Fruit fly (Drosophila melanogaster): ENCODE measurements around the gene Stip1.
A peak's percentile ranks its signal among the peaks of the same experiment; 100 is the strongest.

Stip1 gene

DNA sequence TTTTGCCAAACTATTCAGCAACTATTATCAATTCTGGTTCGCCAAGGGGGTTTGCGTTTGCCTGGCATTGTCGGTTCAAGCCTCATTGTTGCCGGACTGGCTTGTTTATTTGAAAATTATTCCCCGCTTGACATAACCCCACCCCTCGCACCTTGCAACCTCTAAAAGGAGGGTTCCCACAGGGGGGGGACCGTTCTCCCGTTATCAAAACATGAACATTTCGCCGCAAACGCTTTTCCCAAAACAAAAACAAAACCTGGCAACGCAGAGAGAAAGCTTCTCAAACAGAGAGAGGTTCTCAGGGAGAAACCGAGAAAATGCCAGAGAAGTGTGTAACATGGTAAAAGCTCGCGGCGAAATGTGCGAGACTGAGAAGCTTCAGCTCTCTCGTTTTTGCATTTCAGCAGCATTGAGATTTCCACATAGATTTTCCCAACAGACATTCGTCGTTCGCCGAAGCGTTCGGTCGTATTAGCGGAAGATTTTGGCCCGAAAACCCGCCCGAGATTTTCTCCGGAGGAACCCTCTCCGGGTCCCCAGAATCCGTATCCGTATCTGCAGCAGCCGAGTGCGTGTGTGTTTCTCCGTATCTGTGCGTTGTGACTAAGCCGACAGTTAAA is 15.0 kb downstream of the Stip1 start:
- TF ChIP-seq Rx (GFP tag; IDR thresholded peaks at IDR 0.05), result no peak
- no peak for TF ChIP-seq B-H2 (GFP tag; optimal IDR thresholded peaks at IDR 0.05)
- TF ChIP-seq mam (GFP tag; optimal IDR thresholded peaks at IDR 0.05), result no peak
- TF ChIP-seq Fer1 (GFP tag; optimal IDR thresholded peaks at IDR 0.05), result peak; percentile 10
- no peak for TF ChIP-seq CG15696 (tag; optimal IDR thresholded peaks at IDR 0.05)
- TF ChIP-seq CG3281 (GFP tag; optimal IDR thresholded peaks at IDR 0.05), result no peak
- TF ChIP-seq gcm2 (GFP tag; optimal IDR thresholded peaks at IDR 0.05), result no peak
- no peak for TF ChIP-seq CG7839 (tag; optimal IDR thresholded peaks at IDR 0.05)
- TF ChIP-seq salm (tag; optimal IDR thresholded peaks at IDR 0.05), result no peak
- TF ChIP-seq hkb (optimal IDR thresholded peaks at IDR 0.05), result no peak
- no peak for TF ChIP-seq hkb (GFP tag; IDR thresholded peaks at IDR 0.05)
- no peak for TF ChIP-seq croc (GFP tag; conservative IDR thresholded peaks at IDR 0.05)
- no peak for TF ChIP-seq HLH3B (GFP tag; IDR thresholded peaks at IDR 0.05)
- 0 out of 2 replicates have a peak, but pooled peaks have one; percentile 22 for TF ChIP-seq CG16779 (GFP tag; IDR thresholded peaks at IDR 0.05)
- no peak for TF ChIP-seq CG14667 (GFP tag; IDR thresholded peaks at IDR 0.05)
- TF ChIP-seq ac (GFP tag; optimal IDR thresholded peaks at IDR 0.05), result no peak
- peak; percentile 61; the same call in 2 of the 3 replicates for TF ChIP-seq ci (GFP tag; IDR thresholded peaks at IDR 0.05)
- TF ChIP-seq Poxn (GFP tag; IDR thresholded peaks at IDR 0.05), result no peak
- TF ChIP-seq CG10543 (GFP tag; optimal IDR thresholded peaks at IDR 0.05), result peak; percentile 28
- no peak for TF ChIP-seq Max (GFP tag; optimal IDR thresholded peaks at IDR 0.05)
- no peak for TF ChIP-seq Neu2 (GFP tag; optimal IDR thresholded peaks at IDR 0.05; ENCODE audit: borderline replicate concordance)
- TF ChIP-seq CG11504 (tag; optimal IDR thresholded peaks at IDR 0.05), result no peak
- TF ChIP-seq CG17361 (GFP tag; IDR thresholded peaks at IDR 0.05), result no peak
- TF ChIP-seq CG3995 (GFP tag; optimal IDR thresholded peaks at IDR 0.05), result no peak
- TF ChIP-seq so (GFP tag; IDR thresholded peaks at IDR 0.05), result peak; percentile 18; the same call in 1 of the 3 replicates
- TF ChIP-seq CG34376 (GFP tag; optimal IDR thresholded peaks at IDR 0.05), result peak; percentile 39
- no peak for TF ChIP-seq grau (tag; optimal IDR thresholded peaks at IDR 0.05)
- no peak for TF ChIP-seq CG2129 (GFP tag; IDR thresholded peaks at IDR 0.05; ENCODE audit: partially characterized antibody)
- no peak for TF ChIP-seq H15 (GFP tag; IDR thresholded peaks at IDR 0.05)
- no peak for TF ChIP-seq her (GFP tag; optimal IDR thresholded peaks at IDR 0.05)
- no peak for TF ChIP-seq Asciz (GFP tag; optimal IDR thresholded peaks at IDR 0.05)
- no peak for TF ChIP-seq ATbp (GFP tag; optimal IDR thresholded peaks at IDR 0.05)
- peak; percentile 3 for TF ChIP-seq zfh2 (GFP tag; optimal IDR thresholded peaks at IDR 0.05)
- TF ChIP-seq Sry-β (GFP tag; optimal IDR thresholded peaks at IDR 0.05), result no peak
- TF ChIP-seq Lhr (GFP tag; optimal IDR thresholded peaks at IDR 0.05), result no peak
- no peak for TF ChIP-seq Hr51 (GFP tag; optimal IDR thresholded peaks at IDR 0.05)
- TF ChIP-seq ranshi (GFP tag; IDR thresholded peaks at IDR 0.05), result no peak
- no peak for TF ChIP-seq CG4854 (GFP tag; optimal IDR thresholded peaks at IDR 0.05)
- TF ChIP-seq odd (GFP tag; optimal IDR thresholded peaks at IDR 0.05), result no peak
- peak; percentile 27; the same call in 1 of the 2 replicates for TF ChIP-seq Drgx (GFP tag; IDR thresholded peaks at IDR 0.05)
- TF ChIP-seq CG7928 (GFP tag; optimal IDR thresholded peaks at IDR 0.05), result no peak
- TF ChIP-seq nom (GFP tag; optimal IDR thresholded peaks at IDR 0.05), result no peak
- TF ChIP-seq Elba2 (GFP tag; optimal IDR thresholded peaks at IDR 0.05), result no peak
- no peak for TF ChIP-seq Ets65A (GFP tag)
- no peak for TF ChIP-seq CHES-1-like (GFP tag; optimal IDR thresholded peaks at IDR 0.05)
- TF ChIP-seq al (GFP tag; IDR thresholded peaks at IDR 0.05), result no peak
- no peak for TF ChIP-seq CG30431 (GFP tag; optimal IDR thresholded peaks at IDR 0.05)
- TF ChIP-seq pita (GFP tag; optimal IDR thresholded peaks at IDR 0.05), result no peak
- peak; percentile 61 for TF ChIP-seq abd-A (tag; optimal IDR thresholded peaks at IDR 0.05)
- TF ChIP-seq insv (GFP tag; optimal IDR thresholded peaks at IDR 0.05), result no peak
- TF ChIP-seq sob (GFP tag; IDR thresholded peaks at IDR 0.05), result peak; percentile 29; the same call in 1 of the 2 replicates
